Worm (Caenorhabditis elegans) whole organism, early embryonic: ENCODE measurements around the gene slcr-46.2.

ENCODE experiments used
- aly-1 ChIP-seq: sonication (generic microtip); optimal IDR thresholded peaks from 2 replicates; lab custom pipeline; 2016; ENCODE audit warnings: missing genetic modification characterization, missing compliant biosample characterization
- ama-1 ChIP-seq: fragments of 150-350 bp; optimal IDR thresholded peaks from 2 replicates; lab custom pipeline; 2014
- ceh-13 ChIP-seq: fragments of 200-800 bp; sonication (Bioruptor generic); optimal IDR thresholded peaks from 2 replicates; lab custom pipeline; 2018; ENCODE audit warnings: mild to moderate bottlenecking, missing genetic modification characterization, missing compliant biosample characterization
- ets-7 ChIP-seq: sonication (generic microtip); optimal IDR thresholded peaks from 2 replicates; lab custom pipeline; 2016; ENCODE audit warnings: missing genotype, missing genetic modification characterization, missing compliant biosample characterization
- tbx-37 ChIP-seq: fragments of 200-800 bp; sonication (Bioruptor generic); conservative IDR thresholded peaks from 2 replicates; pipeline ENCODE4 v1.3.6; 2022; ENCODE audit warnings: missing genetic modification reagents, missing genetic modification characterization, missing compliant biosample characterization

ce11 chrV:19405276-19405815 lies 15.4 kb upstream of the slcr-46.2 start, which contains the start of the genes C25F9.6 and C25F9.10:
- TF ChIP-seq ama-1 (lab: Kevin White, UChicago) (no peak), aly-1 (tag; lab: Kevin White, UChicago) (no peak), tbx-37 (no peak), ceh-13 (GFP tag; lab: Kevin White, UChicago) (no peak), ets-7 (tag; lab: Kevin White, UChicago) (no peak)
